Worm (Caenorhabditis elegans) whole organism, L4 larva: ENCODE results near the gene ifa-1.

ENCODE experiments used
- mdl-1 ChIP-seq, 2 experiments: fragments of 150-350 bp in 1 of 2; sonication (generic microtip) in 1 of 2; optimal IDR thresholded peaks; 2 replicates each; lab custom pipeline; 2014 to 2017; ENCODE audit warnings: missing biosample characterization in 2 of 2, missing genetic modification characterization in 2 of 2
- zip-11 ChIP-seq: fragments of 200-800 bp; sonication (Bioruptor generic); IDR thresholded peaks from 2 replicates; pipeline ENCODE4 v1.3.6; 2022; ENCODE audit warnings: missing genetic modification characterization, missing compliant biosample characterization

- TF ChIP-seq mdl-1 (tag; optimal IDR thresholded peaks at IDR 0.05; lab: Kevin White, UChicago) (no peak), zip-11 (GFP tag; lab: Robert Waterston, UW) (no peak)
Observed at ce11 chrX:11315392-11315791, 44.4 kb downstream of the ifa-1 start, which contains the start of gene F08G12.11.
